Worm (Caenorhabditis elegans): Measurements from ENCODE around the gene hyls-1.

The hyls-1 gene

ce11 chrV:7266021-7266420 is 28.8 kb downstream of the hyls-1 start, which contains the start of gene C13A2.7:
Gene C13A2.7 (plus strand): TSS chrV:7266321.
- no peak for TF ChIP-seq aptf-3 (GFP tag; IDR thresholded peaks at IDR 0.05)
- no peak for TF ChIP-seq T07F8.4 (tag; optimal IDR thresholded peaks at IDR 0.05)
- TF ChIP-seq ztf-6 (GFP tag; IDR thresholded peaks at IDR 0.05): no peak
- no peak for TF ChIP-seq sea-2 (GFP tag; IDR thresholded peaks at IDR 0.05)
- no peak for TF ChIP-seq F57A8.1 (GFP tag; optimal IDR thresholded peaks at IDR 0.05)
- TF ChIP-seq ceh-27 (GFP tag; optimal IDR thresholded peaks at IDR 0.05): no peak
- TF ChIP-seq Y79H2A.3 (GFP tag; conservative IDR thresholded peaks at IDR 0.05): no peak
- no peak for TF ChIP-seq hlh-26 (GFP tag; conservative IDR thresholded peaks at IDR 0.05)
- no peak for TF ChIP-seq lin-54 (GFP tag; optimal IDR thresholded peaks at IDR 0.05)
- TF ChIP-seq F23B12.7 (tag; optimal IDR thresholded peaks at IDR 0.05; ENCODE audit: insufficient read depth): no peak
- TF ChIP-seq nhr-179 (tag; optimal IDR thresholded peaks at IDR 0.05): no peak
- TF ChIP-seq tbp1 (GFP tag; optimal IDR thresholded peaks at IDR 0.05): no peak
- TF ChIP-seq snpc-4 (GFP tag; optimal IDR thresholded peaks at IDR 0.05): no peak
- TF ChIP-seq snpc-4 (tag; optimal IDR thresholded peaks at IDR 0.05): no peak
- TF ChIP-seq let-607 (tag; optimal IDR thresholded peaks at IDR 0.05): no peak
- no peak for TF ChIP-seq T26A5.8 (tag; optimal IDR thresholded peaks at IDR 0.05)
- TF ChIP-seq hmg-20 (GFP tag; IDR thresholded peaks at IDR 0.05): no peak
- TF ChIP-seq madf-10 (tag; optimal IDR thresholded peaks at IDR 0.05): no peak

- TF ChIP-seq nhr-179 (tag; optimal IDR thresholded peaks at IDR 0.05): no peak
- no peak for TF ChIP-seq lsl-1 (GFP tag; optimal IDR thresholded peaks at IDR 0.05)
- TF ChIP-seq tbp1 (GFP tag; optimal IDR thresholded peaks at IDR 0.05): no peak
- TF ChIP-seq Y95B8A.8 (GFP tag; IDR thresholded peaks at IDR 0.05): no peak
- TF ChIP-seq attf-5 (GFP tag; optimal IDR thresholded peaks at IDR 0.05): no peak
- TF ChIP-seq pha-4 (tag; optimal IDR thresholded peaks at IDR 0.05): no peak
- TF ChIP-seq lin-35 (GFP tag; optimal IDR thresholded peaks at IDR 0.05): no peak
- TF ChIP-seq lin-54 (GFP tag; optimal IDR thresholded peaks at IDR 0.05): no peak
- TF ChIP-seq C06A6.2 (GFP tag; conservative IDR thresholded peaks at IDR 0.05): no peak
- no peak for TF ChIP-seq ztf-3 (GFP tag; optimal IDR thresholded peaks at IDR 0.05)
- TF ChIP-seq sdz-38 (tag; optimal IDR thresholded peaks at IDR 0.05): no peak
- no peak for TF ChIP-seq ztf-6 (GFP tag; IDR thresholded peaks at IDR 0.05)
- no peak for TF ChIP-seq madf-6 (GFP tag; IDR thresholded peaks at IDR 0.05)
- TF ChIP-seq mcd-1 (GFP tag; IDR thresholded peaks at IDR 0.05): no peak
- TF ChIP-seq nhr-90 (tag; optimal IDR thresholded peaks at IDR 0.05): no peak
- no peak for TF ChIP-seq Y79H2A.3 (GFP tag; conservative IDR thresholded peaks at IDR 0.05)
- TF ChIP-seq snpc-1.1 (tag; optimal IDR thresholded peaks at IDR 0.05; ENCODE audit: insufficient read depth): no peak
- no peak for TF ChIP-seq bed-1 (GFP tag; IDR thresholded peaks at IDR 0.05)
- TF ChIP-seq repo-1 (tag; optimal IDR thresholded peaks at IDR 0.05): no peak
- no peak for TF ChIP-seq hsf-1 (GFP tag; IDR thresholded peaks at IDR 0.05)
These were observed 32.2 kb downstream of the hyls-1 start, which contains the start of gene C13A2.6 for ce11 chrV:7269399-7269798. Gene C13A2.6 (plus strand): TSS chrV:7269699.

ce11 chrV:7274992-7275391 is 37.8 kb downstream of the hyls-1 start, which contains the start of gene C13A2.10:
Gene C13A2.10 (minus strand): TSS chrV:7275092.
- TF ChIP-seq madf-3 (GFP tag; IDR thresholded peaks at IDR 0.05) (no peak), hsf-1 (GFP tag; IDR thresholded peaks at IDR 0.05) (no peak)

- no peak for TF ChIP-seq F22D6.2 (tag; optimal IDR thresholded peaks at IDR 0.05)
- TF ChIP-seq D2030.7 (GFP tag; IDR thresholded peaks at IDR 0.05): no peak
- no peak for TF ChIP-seq nfya-1 (tag; optimal IDR thresholded peaks at IDR 0.05; ENCODE audit: borderline replicate concordance, insufficient read depth)
- no peak for TF ChIP-seq sea-2 (GFP tag; IDR thresholded peaks at IDR 0.05)
- no peak for TF ChIP-seq zfh-2 (GFP tag; conservative IDR thresholded peaks at IDR 0.05)
These were observed 38.3 kb downstream of the hyls-1 start, which contains the start of gene C13A2.5 for ce11 chrV:7275491-7275890. Gene C13A2.5 (plus strand): TSS chrV:7275791.

Data from whole organism, young adult.